Fruit fly (Drosophila melanogaster) whole organism, pupa: ENCODE measurements around the gene CG14803.

ENCODE experiments used
- CG12605 ChIP-seq: fragments of 200-800 bp; sonication (Bioruptor generic); IDR thresholded peaks from 2 replicates; pipeline ENCODE4 v1.3.6; 2022; ENCODE audit warnings: missing biosample characterization, missing genetic modification characterization
- CG13204 ChIP-seq: fragments of 200-800 bp; sonication (Bioruptor generic); optimal IDR thresholded peaks from 2 replicates; lab custom pipeline; 2018; ENCODE audit warnings: missing biosample characterization, mild to moderate bottlenecking, missing genetic modification characterization, moderate library complexity
- CG14655 ChIP-seq: fragments of 200-800 bp; sonication (Bioruptor generic); optimal IDR thresholded peaks from 3 replicates; lab custom pipeline; 2017; ENCODE audit warnings: mild to moderate bottlenecking, missing biosample characterization, missing genetic modification reagents, missing genetic modification characterization
- CG17806 ChIP-seq: fragments of 200-800 bp; sonication (Bioruptor generic); optimal IDR thresholded peaks from 2 replicates; lab custom pipeline; 2018; ENCODE audit warnings: missing biosample characterization, mild to moderate bottlenecking, missing genetic modification characterization, moderate library complexity
- CG4496 ChIP-seq: fragments of 200-800 bp; sonication (Bioruptor generic); IDR thresholded peaks from 3 replicates; pipeline ENCODE4 v1.3.6; 2022; ENCODE audit warnings: missing biosample characterization, missing genetic modification characterization
- CG8159 ChIP-seq: fragments of 200-800 bp; sonication (Bioruptor generic); optimal IDR thresholded peaks from 3 replicates; lab custom pipeline; 2018; ENCODE audit warnings: missing biosample characterization, mild to moderate bottlenecking, missing genetic modification characterization, moderate library complexity
- CG9948 ChIP-seq: fragments of 200-800 bp; sonication (Bioruptor generic); optimal IDR thresholded peaks from 2 replicates; lab custom pipeline; 2018; ENCODE audit warnings: missing biosample characterization, mild to moderate bottlenecking, missing genetic modification characterization, moderate library complexity
- D1 ChIP-seq: fragments of 200-800 bp; sonication (Bioruptor generic); optimal IDR thresholded peaks from 2 replicates; lab custom pipeline; 2018; ENCODE audit warnings: missing biosample characterization, mild to moderate bottlenecking, missing genetic modification characterization, moderate library complexity
- EcR ChIP-seq: fragments of 200-800 bp; sonication (Bioruptor generic); optimal IDR thresholded peaks from 3 replicates; lab custom pipeline; 2019; ENCODE audit warnings: missing biosample characterization, missing genetic modification characterization, mild to moderate bottlenecking, moderate library complexity, missing genetic modification reagents
- Ets98B ChIP-seq: fragments of 200-800 bp; sonication (Bioruptor generic); IDR thresholded peaks from 2 replicates; pipeline ENCODE4 v1.3.6; 2022; ENCODE audit warnings: missing biosample characterization, missing genetic modification characterization
- Pif1A ChIP-seq: fragments of 200-800 bp; sonication (Bioruptor generic); optimal IDR thresholded peaks from 3 replicates; lab custom pipeline; 2016; ENCODE audit warnings: missing biosample characterization, missing genetic modification characterization
- Pif1B ChIP-seq: fragments of 200-800 bp; sonication (Bioruptor generic); optimal IDR thresholded peaks from 3 replicates; lab custom pipeline; 2016; ENCODE audit warnings: missing biosample characterization, missing genetic modification characterization
- Snoo ChIP-seq: fragments of 200-800 bp; sonication (Bioruptor generic); optimal IDR thresholded peaks from 3 replicates; lab custom pipeline; 2017; ENCODE audit warnings: missing biosample characterization, mild to moderate bottlenecking, missing genetic modification characterization, inconsistent platforms
- fd96Ca ChIP-seq: fragments of 200-800 bp; sonication (Bioruptor generic); IDR thresholded peaks from 3 replicates; pipeline ENCODE4 v1.3.6; 2022; ENCODE audit warnings: missing biosample characterization, missing genetic modification characterization

DNA sequence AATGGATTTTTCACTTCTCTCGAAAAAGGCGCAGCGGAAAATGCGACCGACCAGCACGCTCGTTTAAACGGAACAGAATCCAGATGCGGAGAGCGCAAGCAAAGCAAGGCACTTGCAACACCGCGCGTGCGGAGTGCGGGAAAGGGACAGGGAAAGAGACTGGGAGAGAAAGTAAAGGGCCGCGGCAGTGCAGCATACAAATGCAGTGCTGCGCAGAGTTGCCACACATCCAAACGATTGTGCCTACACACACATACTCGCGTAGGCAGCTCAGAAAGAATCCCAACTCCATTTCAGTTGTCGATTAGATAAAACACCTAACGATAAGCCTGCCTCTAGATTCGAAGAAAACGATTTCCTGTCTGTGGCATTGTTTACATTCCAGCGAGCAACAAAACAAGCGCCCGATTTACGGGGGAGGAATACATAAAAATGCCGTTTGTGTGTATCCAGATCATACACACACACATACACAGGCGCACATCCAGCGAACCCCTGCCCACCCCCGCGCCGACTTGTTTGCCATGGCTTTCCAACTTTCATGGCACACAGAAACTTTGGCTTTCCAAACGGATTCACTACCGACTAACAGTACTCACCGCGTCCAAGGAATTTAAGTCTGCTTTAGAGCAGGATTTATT, 30.9 kb downstream of the CG14803 start:
- no peak for TF ChIP-seq CG17806
- TF ChIP-seq Pif1B (GFP tag; lab: Kevin White, UChicago) = peak; percentile 31
- TF ChIP-seq fd96Ca = no peak
- no peak for TF ChIP-seq CG14655 (GFP tag; lab: Kevin White, UChicago)
- no peak for TF ChIP-seq EcR (GFP tag; lab: Kevin White, UChicago)
- no peak for TF ChIP-seq Pif1A (GFP tag; lab: Kevin White, UChicago)
- no peak for TF ChIP-seq CG4496 (GFP tag; lab: Robert Waterston, UW)
- TF ChIP-seq CG13204 (GFP tag; lab: Kevin White, UChicago) = peak; percentile 62
- TF ChIP-seq CG9948 = no peak
- TF ChIP-seq Ets98B (GFP tag; lab: Robert Waterston, UW) = peak; percentile 21; the same call in 1 of the 2 replicates
- no peak for TF ChIP-seq CG12605 (GFP tag; lab: Robert Waterston, UW)
- TF ChIP-seq CG8159 (tag; lab: Kevin White, UChicago) = no peak
- no peak for TF ChIP-seq D1 (tag; lab: Kevin White, UChicago)
- no peak for TF ChIP-seq Snoo (tag; lab: Kevin White, UChicago)
